Worm (Caenorhabditis elegans): ENCODE measurements around the gene srx-80.

The srx-80 gene

ce11 chrV:11629222-11630026 is 35.9 kb downstream of the srx-80 start, which contains the start of gene F35B12.10 (continued):
- TF ChIP-seq ceh-16 (tag; optimal IDR thresholded peaks at IDR 0.05), result no peak
- TF ChIP-seq lsy-2 (tag; optimal IDR thresholded peaks at IDR 0.05), result no peak
- no peak for TF ChIP-seq R02D3.7 (tag; optimal IDR thresholded peaks at IDR 0.05)
- no peak for TF ChIP-seq sem-4 (tag; optimal IDR thresholded peaks at IDR 0.05)
- peak; percentile 26 for TF ChIP-seq gmeb-1 (tag; optimal IDR thresholded peaks at IDR 0.05)
- TF ChIP-seq mdl-1 (tag; optimal IDR thresholded peaks at IDR 0.05), result no peak
- no peak for TF ChIP-seq lin-11 (tag; optimal IDR thresholded peaks at IDR 0.05)
- TF ChIP-seq ztf-11 (tag; optimal IDR thresholded peaks at IDR 0.05), result no peak
- no peak for TF ChIP-seq nhr-77 (tag; optimal IDR thresholded peaks at IDR 0.05)

DNA sequence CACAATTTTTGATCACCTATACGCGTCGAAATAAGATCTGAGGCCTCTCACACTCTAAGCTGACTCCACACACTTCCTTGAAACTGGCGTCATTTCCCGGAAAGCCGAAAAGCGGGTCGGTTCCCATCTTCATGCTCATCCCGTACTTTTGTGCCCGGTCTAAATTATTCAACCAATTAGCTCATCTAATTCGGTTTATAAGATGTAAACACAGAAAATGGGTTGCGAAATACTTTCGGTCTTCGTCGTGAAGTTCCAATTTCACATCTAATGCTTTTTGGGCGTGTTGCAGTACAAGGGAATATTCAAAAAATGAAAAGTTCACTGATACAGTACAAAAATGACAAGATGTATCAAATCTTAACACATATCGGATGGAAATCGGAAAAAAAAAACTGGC is 37.6 kb downstream of the srx-80 start:
- TF ChIP-seq sma-9 (GFP tag; optimal IDR thresholded peaks at IDR 0.05), result no peak
- no peak for TF ChIP-seq sma-9 (tag; optimal IDR thresholded peaks at IDR 0.05)
- TF ChIP-seq ZK546.5 (tag; optimal IDR thresholded peaks at IDR 0.05), result no peak
- TF ChIP-seq lsy-2 (tag; optimal IDR thresholded peaks at IDR 0.05), result no peak
- TF ChIP-seq nhr-77 (tag; optimal IDR thresholded peaks at IDR 0.05), result no peak
- TF ChIP-seq ama-1 (optimal IDR thresholded peaks at IDR 0.05), result no peak
- TF ChIP-seq alr-1 (tag; optimal IDR thresholded peaks at IDR 0.05), result no peak
- no peak for TF ChIP-seq egl-27 (tag; optimal IDR thresholded peaks at IDR 0.05)
- TF ChIP-seq peb-1 (tag; optimal IDR thresholded peaks at IDR 0.05), result no peak
- no peak for TF ChIP-seq lin-11 (tag; optimal IDR thresholded peaks at IDR 0.05)
- no peak for TF ChIP-seq F13H6.1 (tag; optimal IDR thresholded peaks at IDR 0.05)
- no peak for TF ChIP-seq nhr-6 (tag; optimal IDR thresholded peaks at IDR 0.05)

- no peak for TF ChIP-seq nhr-237 (tag; optimal IDR thresholded peaks at IDR 0.05)
- no peak for TF ChIP-seq elt-3 (tag; optimal IDR thresholded peaks at IDR 0.05)
- TF ChIP-seq alr-1 (tag; optimal IDR thresholded peaks at IDR 0.05), result no peak
- no peak for TF ChIP-seq peb-1 (tag; optimal IDR thresholded peaks at IDR 0.05)
These were observed 42.1 kb downstream of the srx-80 start for ce11 chrV:11635587-11635986.

DNA sequence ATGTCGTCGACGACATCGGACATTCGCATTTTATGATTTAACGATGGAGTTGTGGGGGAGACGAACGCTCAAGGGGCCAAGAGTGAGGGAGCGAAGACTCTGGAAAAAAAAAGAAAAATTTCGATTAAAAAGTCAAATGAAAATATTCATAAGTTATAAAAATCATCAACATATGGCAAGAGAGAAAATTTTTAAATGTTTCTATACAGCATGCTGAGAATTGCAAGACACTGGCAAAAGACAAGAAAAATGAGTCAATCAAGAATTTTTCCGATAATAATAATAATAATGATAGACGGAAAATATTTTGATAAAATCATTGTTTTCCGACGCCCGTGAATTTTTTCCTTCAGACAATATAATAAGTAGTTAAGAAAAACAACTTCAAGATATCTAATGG is 43.7 kb downstream of the srx-80 start, which contains the start of gene sipa-1:
sipa-1 (minus strand) TSS at position 101 of the 400 bp plus-strand sequence.
- TF ChIP-seq peb-1 (tag; optimal IDR thresholded peaks at IDR 0.05) (no peak), lsy-2 (tag; optimal IDR thresholded peaks at IDR 0.05) (no peak), nhr-23 (tag; optimal IDR thresholded peaks at IDR 0.05) (no peak), ceh-16 (tag; optimal IDR thresholded peaks at IDR 0.05) (no peak), gmeb-1 (tag; optimal IDR thresholded peaks at IDR 0.05) (no peak)

DNA sequence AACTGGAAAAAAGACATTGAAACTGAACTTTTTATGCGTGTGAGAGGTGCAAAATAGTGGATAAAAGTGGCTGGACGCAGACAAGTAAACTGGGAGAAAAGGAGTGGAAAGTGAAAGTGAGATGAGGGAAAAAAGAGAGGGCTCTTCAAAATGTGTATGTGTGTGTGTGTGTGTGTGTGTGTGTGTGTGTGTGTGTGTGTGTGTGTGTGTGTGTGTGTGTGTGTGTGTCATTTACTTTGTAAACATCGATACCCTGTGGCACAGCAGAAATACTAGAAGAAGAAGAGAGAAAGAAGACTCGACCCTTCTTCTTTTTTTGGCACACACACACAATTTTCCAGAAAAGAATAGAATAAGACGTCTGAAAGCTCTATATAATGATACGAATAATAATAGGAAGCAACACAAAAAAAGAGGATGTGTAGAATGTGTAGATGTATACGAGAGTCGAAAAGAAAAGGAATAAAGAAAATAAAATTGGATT is 45.1 kb downstream of the srx-80 start:
- no peak for TF ChIP-seq lin-11 (tag; optimal IDR thresholded peaks at IDR 0.05)
- TF ChIP-seq lin-39 (tag; optimal IDR thresholded peaks at IDR 0.05), result no peak
- no peak for TF ChIP-seq ceh-16 (tag; optimal IDR thresholded peaks at IDR 0.05)
- no peak for TF ChIP-seq ztf-11 (tag; optimal IDR thresholded peaks at IDR 0.05)
- TF ChIP-seq unc-39 (tag; optimal IDR thresholded peaks at IDR 0.05), result no peak
- no peak for TF ChIP-seq dmd-4 (tag; optimal IDR thresholded peaks at IDR 0.05)
- TF ChIP-seq fos-1 (tag; optimal IDR thresholded peaks at IDR 0.05), result no peak
- no peak for TF ChIP-seq ceh-82 (tag; optimal IDR thresholded peaks at IDR 0.05)
- peak; percentile 53 for TF ChIP-seq nhr-6 (tag; optimal IDR thresholded peaks at IDR 0.05)
- no peak for TF ChIP-seq nhr-25 (tag; optimal IDR thresholded peaks at IDR 0.05)
- no peak for TF ChIP-seq elt-1 (tag; optimal IDR thresholded peaks at IDR 0.05)
- TF ChIP-seq sma-9 (GFP tag; optimal IDR thresholded peaks at IDR 0.05), result peak; percentile 43
- TF ChIP-seq sma-9 (tag; optimal IDR thresholded peaks at IDR 0.05), result no peak
- TF ChIP-seq nhr-23 (tag; optimal IDR thresholded peaks at IDR 0.05), result no peak
- no peak for TF ChIP-seq elt-3 (tag; optimal IDR thresholded peaks at IDR 0.05)
- peak; percentile 62 for TF ChIP-seq mab-5 (tag; optimal IDR thresholded peaks at IDR 0.05)
- TF ChIP-seq crh-2 (tag; optimal IDR thresholded peaks at IDR 0.05), result peak; percentile 70
- TF ChIP-seq lsy-2 (tag; optimal IDR thresholded peaks at IDR 0.05), result peak; percentile 7 to 54
- peak; percentile 90 for TF ChIP-seq F13H6.1 (tag; optimal IDR thresholded peaks at IDR 0.05)
- peak; percentile 69 for TF ChIP-seq Y55F3AM.14 (GFP tag; optimal IDR thresholded peaks at IDR 0.05)
- peak; percentile 46 for TF ChIP-seq sem-4 (tag; optimal IDR thresholded peaks at IDR 0.05)
- no peak for TF ChIP-seq ZK546.5 (tag; optimal IDR thresholded peaks at IDR 0.05)
- TF ChIP-seq zag-1 (tag; optimal IDR thresholded peaks at IDR 0.05), result peak; percentile 81
- TF ChIP-seq mdl-1 (tag; optimal IDR thresholded peaks at IDR 0.05), result peak in 1 of 2 experiments; percentile 11
- TF ChIP-seq ztf-1 (GFP tag; conservative IDR thresholded peaks at IDR 0.05), result no peak
- peak; percentile 83 for TF ChIP-seq ztf-4 (tag; optimal IDR thresholded peaks at IDR 0.05)
- peak; percentile 85 for TF ChIP-seq unc-55 (GFP tag; optimal IDR thresholded peaks at IDR 0.05)
- peak; percentile 42 for TF ChIP-seq nhr-11 (tag; optimal IDR thresholded peaks at IDR 0.05)
- no peak for TF ChIP-seq ama-1 (optimal IDR thresholded peaks at IDR 0.05)
- TF ChIP-seq nhr-237 (tag; optimal IDR thresholded peaks at IDR 0.05), result no peak
- no peak for TF ChIP-seq gmeb-1 (tag; optimal IDR thresholded peaks at IDR 0.05)
- no peak for TF ChIP-seq nhr-12 (tag; optimal IDR thresholded peaks at IDR 0.05)
- peak; percentile 43 for TF ChIP-seq snpc-4 (tag; optimal IDR thresholded peaks at IDR 0.05)
- no peak for TF ChIP-seq sma-3 (GFP tag; optimal IDR thresholded peaks at IDR 0.05)
- no peak for TF ChIP-seq skn-1 (tag; optimal IDR thresholded peaks at IDR 0.05)
- no peak for TF ChIP-seq nhr-77 (tag; optimal IDR thresholded peaks at IDR 0.05)
- TF ChIP-seq peb-1 (tag; optimal IDR thresholded peaks at IDR 0.05), result no peak
- no peak for TF ChIP-seq aly-2 (tag; optimal IDR thresholded peaks at IDR 0.05)
